Worm (Caenorhabditis elegans) whole organism, midembryonic: Measurements from ENCODE around the gene syf-2.

ENCODE experiments used
- T22C8.4 ChIP-seq: fragments of 200-800 bp; sonication (Bioruptor generic); IDR thresholded peaks from 2 replicates; pipeline ENCODE4 v1.3.6; 2022; ENCODE audit warnings: missing genetic modification characterization, missing compliant biosample characterization
- cog-1 ChIP-seq: sonication (generic microtip); optimal IDR thresholded peaks from 2 replicates; lab custom pipeline; 2016; ENCODE audit warnings: missing genetic modification characterization, missing compliant biosample characterization
- flt-1 ChIP-seq: fragments of 200-800 bp; sonication (Bioruptor generic); IDR thresholded peaks from 2 replicates; pipeline ENCODE4 v1.3.6; 2022; ENCODE audit warnings: missing genetic modification characterization, missing compliant biosample characterization
- klf-2 ChIP-seq: fragments of 200-800 bp; sonication (Bioruptor generic); conservative IDR thresholded peaks from 2 replicates; pipeline ENCODE4 v1.3.6; 2022; ENCODE audit warnings: missing genetic modification reagents, missing genetic modification characterization, missing compliant biosample characterization
- med-1 ChIP-seq: sonication (generic microtip); optimal IDR thresholded peaks from 2 replicates; lab custom pipeline; 2017; ENCODE audit warnings: missing genetic modification characterization, mild to moderate bottlenecking, missing compliant biosample characterization, antibody characterized with exemption, missing genetic modification reagents; ENCODE audit not compliant: insufficient read depth
- ref-1 ChIP-seq: fragments of 200-800 bp; sonication (Bioruptor generic); conservative IDR thresholded peaks from 2 replicates; pipeline ENCODE4 v1.3.6; 2022; ENCODE audit warnings: missing genetic modification reagents, missing genetic modification characterization, missing compliant biosample characterization
- tab-1 ChIP-seq: fragments of 200-800 bp; sonication (Bioruptor generic); IDR thresholded peaks from 2 replicates; pipeline ENCODE4 v1.3.6; 2022; ENCODE audit warnings: missing genetic modification characterization, missing compliant biosample characterization
- ztf-23 ChIP-seq: fragments of 200-800 bp; sonication (Bioruptor generic); IDR thresholded peaks from 2 replicates; pipeline ENCODE4 v1.3.6; 2022; ENCODE audit warnings: missing genetic modification reagents, missing genetic modification characterization, missing compliant biosample characterization
- ztf-29 ChIP-seq: fragments of 200-800 bp; sonication (Bioruptor generic); IDR thresholded peaks from 2 replicates; pipeline ENCODE4 v1.3.6; 2022; ENCODE audit warnings: missing genetic modification reagents, missing genetic modification characterization, missing compliant biosample characterization

DNA sequence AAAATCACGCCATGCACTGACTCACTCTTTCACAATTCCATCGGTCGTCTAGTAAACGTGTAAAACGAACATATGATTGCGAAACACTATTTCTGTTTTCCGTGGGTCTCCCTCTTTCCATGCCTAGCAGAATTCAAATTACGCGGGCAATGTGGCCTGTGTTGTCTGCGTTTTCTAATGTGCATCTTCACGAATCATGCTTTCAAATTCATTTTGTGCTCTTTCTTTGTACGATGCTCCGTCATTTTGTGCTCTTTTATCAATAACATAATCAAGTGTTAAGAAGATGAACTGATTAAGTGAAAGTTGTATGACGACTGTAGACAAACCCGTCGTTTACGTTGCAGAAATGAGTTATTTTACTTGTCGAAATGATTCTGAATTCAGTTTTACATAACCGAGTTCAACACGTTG is 3.9 kb upstream of the syf-2 start:
- TF ChIP-seq ztf-29 (GFP tag; lab: Robert Waterston, UW) = no peak
- no peak for TF ChIP-seq klf-2 (GFP tag; lab: Robert Waterston, UW)
- TF ChIP-seq T22C8.4 = no peak
- TF ChIP-seq tab-1 (GFP tag; lab: Robert Waterston, UW) = no peak
- TF ChIP-seq flt-1 = no peak
- no peak for TF ChIP-seq ztf-23
- no peak for TF ChIP-seq ref-1
- TF ChIP-seq med-1 (GFP tag; lab: Kevin White, UChicago) = no peak
- no peak for TF ChIP-seq cog-1
